Fruit fly (Drosophila melanogaster) whole organism, adult: Measurements from ENCODE around the gene jim.

Experiments used
- CG12768 ChIP-seq: fragments of 200-800 bp; sonication (Bioruptor generic); optimal IDR thresholded peaks from 2 replicates; lab custom pipeline; 2017; ENCODE audit warnings: missing biosample characterization, missing genetic modification characterization, mild to moderate bottlenecking, moderate library complexity, missing genetic modification reagents
- CG1620 ChIP-seq: fragments of 200-800 bp; sonication (Bioruptor generic); optimal IDR thresholded peaks from 2 replicates; lab custom pipeline; 2016; ENCODE audit warnings: missing biosample characterization, missing genetic modification characterization
- CG7045 ChIP-seq: fragments of 200-800 bp; sonication (Bioruptor generic); optimal IDR thresholded peaks from 2 replicates; lab custom pipeline; 2017; ENCODE audit warnings: missing biosample characterization, mild to moderate bottlenecking, missing genetic modification characterization
- CG7101 ChIP-seq: fragments of 200-800 bp; sonication (Bioruptor generic); optimal IDR thresholded peaks from 2 replicates; lab custom pipeline; 2018; ENCODE audit warnings: missing biosample characterization, mild to moderate bottlenecking, missing genetic modification characterization, moderate library complexity
- Crg-1 ChIP-seq: fragments of 200-800 bp; sonication (Bioruptor generic); optimal IDR thresholded peaks from 2 replicates; lab custom pipeline; 2016; ENCODE audit warnings: missing biosample characterization, missing genetic modification characterization
- Hr96 ChIP-seq: fragments of 200-800 bp; sonication (Bioruptor generic); optimal IDR thresholded peaks from 2 replicates; lab custom pipeline; 2016; ENCODE audit warnings: missing biosample characterization, missing genetic modification characterization
- cic ChIP-seq: fragments of 200-800 bp; sonication (Bioruptor generic); optimal IDR thresholded peaks from 2 replicates; lab custom pipeline; 2017; ENCODE audit warnings: missing biosample characterization, mild to moderate bottlenecking, missing genetic modification characterization, moderate library complexity
- cnc ChIP-seq, 2 experiments: fragments of >200 bp; optimal IDR thresholded peaks; 2 replicates each; lab custom pipeline; 2017
- kay ChIP-seq: fragments of 200-800 bp; sonication (Bioruptor generic); peaks from one replicate; lab custom pipeline; 2016; ENCODE audit warnings: missing biosample characterization, missing genetic modification characterization, borderline replicate concordance

DNA sequence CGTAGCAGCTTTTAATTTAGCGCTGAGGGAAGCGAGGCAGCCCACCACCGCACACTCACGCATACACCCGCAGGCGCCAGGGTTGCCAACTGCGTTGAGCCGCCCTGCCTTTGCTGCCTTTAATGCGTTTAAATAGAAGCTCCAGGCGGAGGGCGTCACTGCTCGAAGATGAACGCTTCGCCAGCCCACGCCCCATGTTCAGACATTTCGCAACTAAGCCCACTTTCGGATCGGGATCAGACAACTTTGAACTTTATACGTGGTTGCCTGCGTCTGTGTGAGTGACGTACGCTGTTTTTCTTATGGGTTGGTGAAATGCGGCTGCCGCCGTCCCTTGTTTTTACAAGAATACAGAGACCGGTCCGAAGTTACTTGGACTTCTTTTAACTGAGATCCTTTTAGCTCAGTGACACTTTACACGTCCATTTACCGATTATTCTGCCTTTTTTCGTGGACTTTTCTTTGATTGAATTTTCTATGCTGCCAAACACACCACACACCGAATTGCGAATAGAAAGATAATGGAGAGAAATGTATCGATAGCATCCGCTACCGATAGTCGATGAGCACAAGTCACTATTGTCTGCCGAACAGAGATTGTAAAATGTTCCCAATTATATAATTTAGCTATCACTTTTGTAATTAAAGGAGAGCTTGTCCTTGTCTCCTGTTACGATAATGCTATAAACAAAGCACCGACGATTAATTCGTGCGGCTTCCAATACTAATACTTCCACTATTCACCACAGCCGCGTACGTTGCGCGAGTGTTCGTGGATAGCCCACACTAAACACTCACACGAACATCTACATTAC, 36.2 kb upstream of the jim start:
- TF ChIP-seq Crg-1 (GFP tag; lab: Kevin White, UChicago) (no peak), kay (GFP tag; lab: Kevin White, UChicago) (no peak), cnc (optimal IDR thresholded peaks at IDR 0.05; lab: Kevin White, UChicago) (no peak), CG1620 (GFP tag; lab: Kevin White, UChicago) (no peak), CG7045 (GFP tag; lab: Kevin White, UChicago) (peak; percentile 35), Hr96 (GFP tag; lab: Kevin White, UChicago) (no peak), cic (no peak), CG7101 (tag; lab: Kevin White, UChicago) (no peak), CG12768 (GFP tag; lab: Kevin White, UChicago) (peak; percentile 61)
